Fruit fly (Drosophila melanogaster) whole organism, embryonic: ENCODE measurements around the gene Pcyt1.

ENCODE experiments used
- Adf1 ChIP-seq: fragments of 200-800 bp; sonication (Bioruptor generic); IDR thresholded peaks from 2 replicates; pipeline ENCODE4 v1.3.6; 2022; ENCODE audit warnings: missing biosample characterization, missing genetic modification characterization
- CG12659 ChIP-seq: fragments of 200-800 bp; sonication (Bioruptor generic); optimal IDR thresholded peaks from 3 replicates; lab custom pipeline; 2017; ENCODE audit warnings: mild to moderate bottlenecking, missing biosample characterization, missing genetic modification reagents, missing genetic modification characterization
- CG17802 ChIP-seq: fragments of 200-800 bp; sonication (Bioruptor generic); optimal IDR thresholded peaks from 2 replicates; lab custom pipeline; 2018; ENCODE audit warnings: missing biosample characterization, mild to moderate bottlenecking, missing genetic modification characterization, moderate library complexity
- CG18599 ChIP-seq: fragments of 200-800 bp; sonication (Bioruptor generic); optimal IDR thresholded peaks from 3 replicates; lab custom pipeline; 2017; ENCODE audit warnings: missing biosample characterization, missing genetic modification characterization, mild to moderate bottlenecking, moderate library complexity, missing genetic modification reagents
- CG2129 ChIP-seq: fragments of 200-800 bp; sonication (Bioruptor generic); IDR thresholded peaks from 2 replicates; pipeline ENCODE4 v1.3.6; 2022; ENCODE audit warnings: missing biosample characterization, missing genetic modification characterization; ENCODE audit not compliant: partially characterized antibody
- CG2199 ChIP-seq: fragments of 200-800 bp; sonication (Bioruptor generic); IDR thresholded peaks from 3 replicates; pipeline ENCODE4 v1.3.6; 2022; ENCODE audit warnings: missing biosample characterization, missing genetic modification characterization
- CG2678 ChIP-seq: fragments of 200-800 bp; sonication (Bioruptor generic); optimal IDR thresholded peaks from 3 replicates; lab custom pipeline; 2019; ENCODE audit warnings: missing biosample characterization, mild to moderate bottlenecking, missing genetic modification characterization, moderate library complexity
- CG2889 ChIP-seq: fragments of 200-800 bp; sonication (Bioruptor generic); IDR thresholded peaks from 3 replicates; pipeline ENCODE4 v1.3.6; 2022; ENCODE audit warnings: missing biosample characterization, missing genetic modification characterization
- CG4730 ChIP-seq: fragments of 200-800 bp; sonication (Bioruptor generic); IDR thresholded peaks from 2 replicates; pipeline ENCODE4 v1.3.6; 2022; ENCODE audit warnings: missing biosample characterization, missing genetic modification characterization
- CG6765 ChIP-seq: fragments of 200-800 bp; sonication (Bioruptor generic); optimal IDR thresholded peaks from 3 replicates; lab custom pipeline; 2017; ENCODE audit warnings: missing biosample characterization, mild to moderate bottlenecking, missing genetic modification characterization
- CG8290 ChIP-seq, 3 experiments: fragments of 200-800 bp; sonication (Bioruptor generic); optimal IDR thresholded peaks; 2 replicates each; lab custom pipeline; 2016 to 2019; ENCODE audit warnings: missing biosample characterization in 3 of 3, missing genetic modification characterization in 3 of 3, mild to moderate bottlenecking in 2 of 3, moderate library complexity in 1 of 3
- CG8944 ChIP-seq: fragments of 200-800 bp; sonication (Bioruptor generic); optimal IDR thresholded peaks from 3 replicates; lab custom pipeline; 2016; ENCODE audit warnings: missing biosample characterization, missing genetic modification characterization
- CG9817 ChIP-seq: fragments of 200-800 bp; sonication (Bioruptor generic); optimal IDR thresholded peaks from 2 replicates; lab custom pipeline; 2018; ENCODE audit warnings: missing biosample characterization, mild to moderate bottlenecking, missing genetic modification characterization, moderate library complexity
- CTCF ChIP-seq: fragments of 200-800 bp; sonication (Bioruptor generic); optimal IDR thresholded peaks from 2 replicates; lab custom pipeline; 2017; ENCODE audit warnings: missing biosample characterization, mild to moderate bottlenecking, missing genetic modification characterization, moderate library complexity
- CrebB ChIP-seq: fragments of 200-800 bp; sonication (Bioruptor generic); optimal IDR thresholded peaks from 3 replicates; lab custom pipeline; 2018; ENCODE audit warnings: missing biosample characterization, mild to moderate bottlenecking, missing genetic modification characterization
- D ChIP-seq, 2 experiments: fragments of 200-800 bp in 1 of 2; fragments of >200 bp in 1 of 2; sonication (Bioruptor generic) in 1 of 2; optimal IDR thresholded peaks; 2 replicates in 1 of 2; 3 replicates in 1 of 2; lab custom pipeline; 2017; ENCODE audit warnings: mild to moderate bottlenecking in 1 of 2, missing biosample characterization in 1 of 2, missing genetic modification characterization in 1 of 2, missing genetic modification reagents in 1 of 2
- Dek ChIP-seq: fragments of 200-800 bp; sonication (Bioruptor generic); optimal IDR thresholded peaks from 3 replicates; lab custom pipeline; 2019; ENCODE audit warnings: missing biosample characterization, mild to moderate bottlenecking, missing genetic modification characterization, moderate library complexity
- HHEX ChIP-seq: fragments of 200-800 bp; sonication (Bioruptor generic); optimal IDR thresholded peaks from 3 replicates; lab custom pipeline; 2017; ENCODE audit warnings: missing biosample characterization, mild to moderate bottlenecking, missing genetic modification characterization, missing genetic modification reagents
- HLH4C ChIP-seq: fragments of 200-800 bp; sonication (Bioruptor generic); IDR thresholded peaks from 3 replicates; pipeline ENCODE4 v1.3.6; 2022; ENCODE audit warnings: missing biosample characterization, missing genetic modification characterization; ENCODE audit not compliant: partially characterized antibody
- HLH54F ChIP-seq: fragments of 200-800 bp; sonication (Bioruptor generic); optimal IDR thresholded peaks from 3 replicates; lab custom pipeline; 2016; ENCODE audit warnings: missing biosample characterization, missing genetic modification characterization
- Mes4 ChIP-seq: fragments of 200-800 bp; sonication (Bioruptor generic); optimal IDR thresholded peaks from 2 replicates; lab custom pipeline; 2016; ENCODE audit warnings: missing biosample characterization, missing genetic modification characterization
- Myb ChIP-seq: fragments of 200-800 bp; sonication (Bioruptor generic); optimal IDR thresholded peaks from 2 replicates; lab custom pipeline; 2016; ENCODE audit warnings: missing biosample characterization, missing genetic modification characterization
- NFAT ChIP-seq: fragments of 200-800 bp; sonication (Bioruptor generic); IDR thresholded peaks from 2 replicates; pipeline ENCODE4 v1.3.6; 2022; ENCODE audit warnings: missing biosample characterization, missing genetic modification characterization
- Neu2 ChIP-seq: fragments of 200-800 bp; sonication (Bioruptor generic); optimal IDR thresholded peaks from 3 replicates; lab custom pipeline; 2016; ENCODE audit warnings: missing biosample characterization, missing genetic modification characterization, borderline replicate concordance
- Poxn ChIP-seq: fragments of 200-800 bp; sonication (Bioruptor generic); IDR thresholded peaks from 2 replicates; pipeline ENCODE4 v1.3.6; 2022; ENCODE audit warnings: missing biosample characterization, missing genetic modification characterization
- TFAM ChIP-seq: fragments of 200-800 bp; sonication (Bioruptor generic); optimal IDR thresholded peaks from 2 replicates; lab custom pipeline; 2017; ENCODE audit warnings: missing biosample characterization, missing genetic modification characterization, inconsistent platforms
- Tbp ChIP-seq: fragments of >200 bp; optimal IDR thresholded peaks from 2 replicates; lab custom pipeline; 2018; ENCODE audit warnings: missing biosample characterization, missing genetic modification characterization
- Xrp1 ChIP-seq: fragments of 200-800 bp; sonication (Bioruptor generic); IDR thresholded peaks from 2 replicates; pipeline ENCODE4 v1.3.6; 2022; ENCODE audit warnings: missing biosample characterization, missing genetic modification characterization
- ac ChIP-seq: fragments of 200-800 bp; sonication (Bioruptor generic); optimal IDR thresholded peaks from 3 replicates; lab custom pipeline; 2017; ENCODE audit warnings: missing biosample characterization, mild to moderate bottlenecking, missing genetic modification characterization
- al ChIP-seq: fragments of 200-800 bp; sonication (Bioruptor generic); IDR thresholded peaks from 2 replicates; pipeline ENCODE4 v1.3.6; 2022; ENCODE audit warnings: missing biosample characterization, missing genetic modification characterization
- da ChIP-seq: fragments of 200-800 bp; sonication (Bioruptor generic); optimal IDR thresholded peaks from 2 replicates; lab custom pipeline; 2016; ENCODE audit warnings: missing biosample characterization, missing genetic modification characterization
- dm ChIP-seq: fragments of 200-800 bp; sonication (Bioruptor generic); optimal IDR thresholded peaks from 3 replicates; lab custom pipeline; 2016; ENCODE audit warnings: missing biosample characterization, missing genetic modification characterization
- esg ChIP-seq: fragments of 200-800 bp; sonication (Bioruptor generic); conservative IDR thresholded peaks from 2 replicates; pipeline ENCODE4 v1.3.6; 2022; ENCODE audit warnings: missing biosample characterization, missing genetic modification characterization
- grau ChIP-seq: fragments of 200-800 bp; optimal IDR thresholded peaks from 3 replicates; lab custom pipeline; 2019; ENCODE audit warnings: missing biosample characterization, mild to moderate bottlenecking, missing genetic modification characterization, moderate library complexity
- gro ChIP-seq: fragments of 200-800 bp; sonication (Bioruptor generic); optimal IDR thresholded peaks from 2 replicates; lab custom pipeline; 2016; ENCODE audit warnings: missing biosample characterization, missing genetic modification characterization
- gsb-n ChIP-seq: fragments of 200-800 bp; sonication (Bioruptor generic); optimal IDR thresholded peaks from 3 replicates; lab custom pipeline; 2018; ENCODE audit warnings: missing biosample characterization, mild to moderate bottlenecking, missing genetic modification characterization
- h ChIP-seq: fragments of >200 bp; optimal IDR thresholded peaks from 2 replicates; lab custom pipeline; 2017
- hbn ChIP-seq: fragments of 200-800 bp; sonication (Bioruptor generic); IDR thresholded peaks from 2 replicates; pipeline ENCODE4 v1.3.6; 2022; ENCODE audit warnings: missing biosample characterization, missing genetic modification characterization; ENCODE audit not compliant: partially characterized antibody
- her ChIP-seq: fragments of 200-800 bp; sonication (Bioruptor generic); optimal IDR thresholded peaks from 2 replicates; lab custom pipeline; 2016; ENCODE audit warnings: missing biosample characterization, missing genetic modification characterization
- lov ChIP-seq, 2 experiments: fragments of 200-800 bp in 1 of 2; fragments of >200 bp in 1 of 2; sonication (Bioruptor generic) in 1 of 2; IDR thresholded peaks in 1 of 2; optimal IDR thresholded peaks in 1 of 2; 2 replicates in 1 of 2; 3 replicates in 1 of 2; pipeline versions ENCODE4 v1.3.6 to Lab custom; 2017 to 2022; ENCODE audit warnings: missing biosample characterization in 1 of 2, missing genetic modification characterization in 1 of 2
- maf-S ChIP-seq: fragments of 200-800 bp; sonication (Bioruptor generic); optimal IDR thresholded peaks from 2 replicates; lab custom pipeline; 2016; ENCODE audit warnings: missing biosample characterization, missing genetic modification characterization
- sd ChIP-seq: fragments of 200-800 bp; sonication (Bioruptor generic); optimal IDR thresholded peaks from 3 replicates; lab custom pipeline; 2018; ENCODE audit warnings: missing biosample characterization, mild to moderate bottlenecking, missing genetic modification characterization, moderate library complexity
- sisA ChIP-seq: fragments of 200-800 bp; sonication (Bioruptor generic); IDR thresholded peaks from 2 replicates; pipeline ENCODE4 v1.3.6; 2022; ENCODE audit warnings: missing biosample characterization, missing genetic modification characterization
- stc ChIP-seq: fragments of 200-800 bp; sonication (Bioruptor generic); IDR thresholded peaks from 2 replicates; pipeline ENCODE4 v1.3.6; 2022; ENCODE audit warnings: missing biosample characterization, missing genetic modification characterization
- tap ChIP-seq: fragments of 200-800 bp; optimal IDR thresholded peaks from 3 replicates; lab custom pipeline; 2019; ENCODE audit warnings: missing biosample characterization, mild to moderate bottlenecking, missing genetic modification characterization, moderate library complexity
- ttk ChIP-seq: fragments of 200-800 bp; sonication (Bioruptor generic); IDR thresholded peaks from 2 replicates; pipeline ENCODE4 v2.1.2; 2022; ENCODE audit warnings: missing biosample characterization, missing genetic modification characterization
- unc-4 ChIP-seq: fragments of 200-800 bp; sonication (Bioruptor generic); IDR thresholded peaks from 2 replicates; pipeline ENCODE4 v1.3.6; 2022; ENCODE audit warnings: missing biosample characterization, missing genetic modification characterization; ENCODE audit not compliant: partially characterized antibody
- vvl ChIP-seq: fragments of 200-800 bp; sonication (Bioruptor generic); IDR thresholded peaks from 2 replicates; pipeline ENCODE4 v1.3.6; 2022; ENCODE audit warnings: missing biosample characterization, missing genetic modification characterization
- zfh2 ChIP-seq: fragments of 200-800 bp; sonication (Bioruptor generic); optimal IDR thresholded peaks from 2 replicates; lab custom pipeline; 2016; ENCODE audit warnings: missing biosample characterization, missing genetic modification characterization

The Pcyt1 gene

DNA sequence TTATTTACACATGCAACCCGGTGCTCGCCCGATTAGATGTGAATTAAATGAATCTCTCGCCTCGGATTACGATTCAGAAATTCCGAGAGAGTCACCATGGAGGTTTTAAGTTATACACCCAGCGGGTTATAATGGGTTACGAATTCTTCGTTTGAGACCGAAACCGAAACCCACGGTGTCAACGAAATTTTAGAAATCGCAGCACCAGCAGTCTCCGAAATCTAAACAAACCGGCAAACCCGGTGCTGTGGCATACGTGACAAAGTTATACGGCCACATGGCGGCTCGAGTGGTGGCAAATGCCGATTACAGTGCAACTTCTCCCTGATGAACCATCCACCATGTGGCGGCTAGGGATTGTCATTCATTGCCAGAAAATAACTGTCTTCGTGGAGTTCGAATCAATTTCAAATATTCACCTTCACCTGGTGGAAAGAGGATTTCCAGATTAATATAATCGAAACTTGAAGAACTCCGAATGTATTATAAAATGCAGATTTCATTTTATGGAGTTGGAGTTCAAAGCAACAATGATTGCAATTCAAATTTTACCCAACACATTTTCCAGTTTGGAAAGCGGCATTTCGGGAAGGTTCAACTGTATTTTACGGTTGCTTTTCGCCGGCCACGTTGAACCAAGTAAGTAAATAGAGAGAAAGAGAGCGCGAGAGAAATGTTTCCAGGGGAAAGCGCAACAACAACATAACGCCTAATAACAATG, 29.9 kb upstream of the Pcyt1 start (continued):
- TF ChIP-seq CG2678 (tag; lab: Kevin White, UChicago) (peak; percentile 83), maf-S (GFP tag; lab: Kevin White, UChicago) (peak; percentile 31), TFAM (GFP tag; lab: Kevin White, UChicago) (no peak), dm (GFP tag; lab: Kevin White, UChicago) (peak; percentile 71), stc (peak; percentile 68; the same call in 1 of the 2 replicates), Poxn (GFP tag; lab: Robert Waterston, UW) (no peak), her (GFP tag; lab: Kevin White, UChicago) (peak; percentile 30), D (optimal IDR thresholded peaks at IDR 0.05; lab: Kevin White, UChicago) (no peak), D (GFP tag; optimal IDR thresholded peaks at IDR 0.05; lab: Kevin White, UChicago) (peak; percentile 80), CG17802 (tag; lab: Kevin White, UChicago) (peak; percentile 28), h (lab: Kevin White, UChicago) (no peak), vvl (GFP tag; lab: Robert Waterston, UW) (peak; percentile 69), lov (optimal IDR thresholded peaks at IDR 0.05; lab: Kevin White, UChicago) (no peak), lov (GFP tag; IDR thresholded peaks at IDR 0.05; lab: Robert Waterston, UW) (no peak), HHEX (GFP tag; lab: Kevin White, UChicago) (peak; percentile 53), Dek (tag; lab: Kevin White, UChicago) (peak; percentile 47), gsb-n (tag; lab: Kevin White, UChicago) (peak; percentile 82), CG9817 (tag; lab: Kevin White, UChicago) (peak; percentile 66), Tbp (GFP tag; lab: Kevin White, UChicago) (no peak), zfh2 (GFP tag; lab: Kevin White, UChicago) (peak; percentile 59), CrebB (tag; lab: Kevin White, UChicago) (peak; percentile 3), NFAT (GFP tag; lab: Robert Waterston, UW) (0 out of 2 replicates have a peak, but pooled peaks have one; percentile 8), Myb (no peak), CG4730 (GFP tag; lab: Robert Waterston, UW) (peak; percentile 41), CG2199 (GFP tag; lab: Robert Waterston, UW) (peak; percentile 76; the same call in 2 of the 3 replicates), gro (no peak), Mes4 (GFP tag; lab: Kevin White, UChicago) (peak; percentile 57), ac (GFP tag; lab: Kevin White, UChicago) (peak; percentile 6), CG18599 (peak; percentile 70), Adf1 (GFP tag; lab: Robert Waterston, UW) (no peak), ttk (peak; percentile 53), tap (tag; lab: Kevin White, UChicago) (peak; percentile 68), sisA (GFP tag; lab: Robert Waterston, UW) (peak; percentile 78), CG6765 (GFP tag; lab: Kevin White, UChicago) (no peak), CG12659 (GFP tag; lab: Kevin White, UChicago) (peak; percentile 23), al (GFP tag; lab: Robert Waterston, UW) (no peak), HLH4C (GFP tag; lab: Robert Waterston, UW) (no peak), CG8290 (GFP tag; optimal IDR thresholded peaks at IDR 0.05; lab: Kevin White, UChicago) (peak; percentile 33), CG8290 (tag; optimal IDR thresholded peaks at IDR 0.05; lab: Kevin White, UChicago) (peak; percentile 36 to 40), Neu2 (GFP tag; lab: Kevin White, UChicago) (no peak), unc-4 (GFP tag; lab: Robert Waterston, UW) (no peak), CG2889 (GFP tag; lab: Robert Waterston, UW) (no peak), CG8944 (GFP tag; lab: Kevin White, UChicago) (peak; percentile 70), hbn (GFP tag; lab: Robert Waterston, UW) (no peak), esg (GFP tag; lab: Robert Waterston, UW) (peak; percentile 36), CTCF (GFP tag; lab: Kevin White, UChicago) (peak; percentile 25), HLH54F (peak; percentile 47), sd (tag; lab: Kevin White, UChicago) (peak; percentile 36), CG2129 (no peak), Xrp1 (peak; percentile 70), grau (peak; percentile 99), da (GFP tag; lab: Kevin White, UChicago) (no peak)
